Worm (Caenorhabditis elegans) whole organism, mixed stage, embryonic: Measurements from ENCODE around the gene C27F2.7.
A peak's percentile ranks its signal among the peaks of the same experiment; 100 is the strongest.

Experiments used
- M03D4.4 ChIP-seq: sonication (generic microtip); optimal IDR thresholded peaks from 2 replicates; lab custom pipeline; 2017; ENCODE audit warnings: mild to moderate bottlenecking, missing genetic modification characterization, missing compliant biosample characterization
- bed-3 ChIP-seq: fragments of 200-800 bp; sonication (Bioruptor generic); optimal IDR thresholded peaks from 3 replicates; lab custom pipeline; 2018; ENCODE audit warnings: mild to moderate bottlenecking, missing genetic modification characterization, moderate library complexity, missing compliant biosample characterization
- blmp-1 ChIP-seq: fragments of 150-350 bp; optimal IDR thresholded peaks from 2 replicates; lab custom pipeline; 2014; ENCODE audit warnings: missing biosample characterization, missing genetic modification characterization
- ceh-39 ChIP-seq: fragments of 150-350 bp; optimal IDR thresholded peaks from 2 replicates; lab custom pipeline; 2014; ENCODE audit warnings: missing biosample characterization, missing genetic modification characterization
- ceh-43 ChIP-seq: fragments of 200-800 bp; sonication (Bioruptor generic); optimal IDR thresholded peaks from 2 replicates; lab custom pipeline; 2018; ENCODE audit warnings: mild to moderate bottlenecking, missing genetic modification characterization, moderate library complexity, missing compliant biosample characterization
- ceh-83 ChIP-seq: fragments of 200-800 bp; sonication (Bioruptor generic); optimal IDR thresholded peaks from 2 replicates; lab custom pipeline; 2018; ENCODE audit warnings: mild to moderate bottlenecking, missing genetic modification characterization, missing compliant biosample characterization
- ces-1 ChIP-seq: fragments of 150-350 bp; optimal IDR thresholded peaks from 2 replicates; lab custom pipeline; 2014; ENCODE audit warnings: missing biosample characterization, missing genetic modification reagents, missing genetic modification characterization
- cnd-1 ChIP-seq: fragments of 200-800 bp; sonication (Bioruptor generic); optimal IDR thresholded peaks from 2 replicates; lab custom pipeline; 2018; ENCODE audit warnings: mild to moderate bottlenecking, missing genetic modification characterization, missing compliant biosample characterization
- drap-1 ChIP-seq: fragments of 200-800 bp; sonication (Bioruptor generic); optimal IDR thresholded peaks from 3 replicates; lab custom pipeline; 2018; ENCODE audit warnings: mild to moderate bottlenecking, missing genetic modification characterization, missing compliant biosample characterization
- elt-1 ChIP-seq: sonication (generic microtip); optimal IDR thresholded peaks from 2 replicates; lab custom pipeline; 2017; ENCODE audit warnings: missing genetic modification characterization, mild to moderate bottlenecking, missing compliant biosample characterization, antibody characterized with exemption, moderate library complexity, borderline replicate concordance; ENCODE audit not compliant: insufficient read depth
- elt-3 ChIP-seq: fragments of 150-350 bp; optimal IDR thresholded peaks from 2 replicates; lab custom pipeline; 2014; ENCODE audit warnings: missing biosample characterization, missing genetic modification characterization
- flh-1 ChIP-seq: fragments of 200-800 bp; sonication (Bioruptor generic); optimal IDR thresholded peaks from 2 replicates; lab custom pipeline; 2018; ENCODE audit warnings: mild to moderate bottlenecking, missing genetic modification characterization, moderate library complexity, missing compliant biosample characterization
- ham-2 ChIP-seq: fragments of 200-800 bp; sonication (Bioruptor generic); optimal IDR thresholded peaks from 2 replicates; lab custom pipeline; 2018; ENCODE audit warnings: mild to moderate bottlenecking, missing genetic modification characterization, missing compliant biosample characterization
- hlh-1 ChIP-seq: fragments of 150-350 bp; optimal IDR thresholded peaks from 2 replicates; lab custom pipeline; 2014; ENCODE audit warnings: missing biosample characterization, missing genetic modification reagents, missing genetic modification characterization
- lin-13 ChIP-seq: fragments of 150-350 bp; optimal IDR thresholded peaks from 2 replicates; lab custom pipeline; 2014; ENCODE audit warnings: missing biosample characterization, missing genetic modification characterization
- lin-32 ChIP-seq: fragments of 200-800 bp; sonication (Bioruptor generic); optimal IDR thresholded peaks from 2 replicates; lab custom pipeline; 2018; ENCODE audit warnings: mild to moderate bottlenecking, missing genetic modification characterization, missing compliant biosample characterization
- lsy-2 ChIP-seq: fragments of 150-350 bp; optimal IDR thresholded peaks from 2 replicates; lab custom pipeline; 2014; ENCODE audit warnings: missing biosample characterization, missing genetic modification characterization
- mab-5 ChIP-seq: fragments of 150-350 bp; optimal IDR thresholded peaks from 2 replicates; lab custom pipeline; 2014; ENCODE audit warnings: missing biosample characterization, missing genetic modification characterization
- mep-1 ChIP-seq: fragments of 150-350 bp; optimal IDR thresholded peaks from 2 replicates; lab custom pipeline; 2017; ENCODE audit warnings: missing biosample characterization, missing genetic modification reagents, missing genetic modification characterization, inconsistent platforms
- mls-2 ChIP-seq: sonication (generic microtip); optimal IDR thresholded peaks from 2 replicates; lab custom pipeline; 2016; ENCODE audit warnings: mild to moderate bottlenecking, missing genetic modification characterization, moderate library complexity, missing compliant biosample characterization
- nhr-12 ChIP-seq: fragments of 150-350 bp; optimal IDR thresholded peaks from 2 replicates; lab custom pipeline; 2014; ENCODE audit warnings: missing biosample characterization, missing genetic modification characterization
- nhr-2 ChIP-seq: fragments of 150-350 bp; optimal IDR thresholded peaks from 2 replicates; lab custom pipeline; 2014; ENCODE audit warnings: missing biosample characterization, missing genetic modification characterization
- nhr-237 ChIP-seq: fragments of 150-350 bp; optimal IDR thresholded peaks from 2 replicates; lab custom pipeline; 2014; ENCODE audit warnings: missing biosample characterization, missing genetic modification characterization
- nhr-28 ChIP-seq: fragments of 150-350 bp; optimal IDR thresholded peaks from 2 replicates; lab custom pipeline; 2014; ENCODE audit warnings: missing biosample characterization, missing genetic modification characterization
- nhr-76 ChIP-seq: sonication (generic microtip); optimal IDR thresholded peaks from 2 replicates; lab custom pipeline; 2017; ENCODE audit warnings: missing biosample characterization, missing genetic modification characterization
- pha-4 ChIP-seq: fragments of 150-350 bp; optimal IDR thresholded peaks from 2 replicates; lab custom pipeline; 2018; ENCODE audit warnings: missing biosample characterization, missing genetic modification reagents, missing genetic modification characterization
- sem-2 ChIP-seq: fragments of 200-800 bp; sonication (Bioruptor generic); optimal IDR thresholded peaks from 2 replicates; lab custom pipeline; 2018; ENCODE audit warnings: mild to moderate bottlenecking, missing genetic modification characterization, missing compliant biosample characterization
- snpc-4 ChIP-seq: fragments of 150-350 bp; optimal IDR thresholded peaks from 2 replicates; lab custom pipeline; 2014; ENCODE audit warnings: missing biosample characterization, missing genetic modification characterization
- sptf-1 ChIP-seq: sonication (generic microtip); optimal IDR thresholded peaks from 2 replicates; lab custom pipeline; 2017; ENCODE audit warnings: mild to moderate bottlenecking, missing genetic modification characterization, moderate library complexity, missing compliant biosample characterization
- tbx-8 ChIP-seq: fragments of 200-800 bp; sonication (Bioruptor generic); optimal IDR thresholded peaks from 2 replicates; lab custom pipeline; 2018; ENCODE audit warnings: mild to moderate bottlenecking, missing genetic modification characterization, moderate library complexity, missing compliant biosample characterization
- unc-120 ChIP-seq: sonication (generic microtip); optimal IDR thresholded peaks from 2 replicates; lab custom pipeline; 2017; ENCODE audit warnings: missing genetic modification characterization, missing compliant biosample characterization; ENCODE audit not compliant: poor library complexity, severe bottlenecking
- unc-39 ChIP-seq: fragments of 150-350 bp; optimal IDR thresholded peaks from 2 replicates; lab custom pipeline; 2014; ENCODE audit warnings: missing biosample characterization, missing genetic modification characterization
- unc-62 ChIP-seq: fragments of 150-350 bp; optimal IDR thresholded peaks from 2 replicates; lab custom pipeline; 2014; ENCODE audit warnings: missing biosample characterization, missing genetic modification reagents, missing genetic modification characterization
- zip-8 ChIP-seq: fragments of 150-350 bp; optimal IDR thresholded peaks from 2 replicates; lab custom pipeline; 2014; ENCODE audit warnings: missing biosample characterization, missing genetic modification characterization
- ztf-11 ChIP-seq: fragments of 150-350 bp; optimal IDR thresholded peaks from 2 replicates; lab custom pipeline; 2014; ENCODE audit warnings: missing biosample characterization, missing genetic modification characterization

The C27F2.7 gene

DNA sequence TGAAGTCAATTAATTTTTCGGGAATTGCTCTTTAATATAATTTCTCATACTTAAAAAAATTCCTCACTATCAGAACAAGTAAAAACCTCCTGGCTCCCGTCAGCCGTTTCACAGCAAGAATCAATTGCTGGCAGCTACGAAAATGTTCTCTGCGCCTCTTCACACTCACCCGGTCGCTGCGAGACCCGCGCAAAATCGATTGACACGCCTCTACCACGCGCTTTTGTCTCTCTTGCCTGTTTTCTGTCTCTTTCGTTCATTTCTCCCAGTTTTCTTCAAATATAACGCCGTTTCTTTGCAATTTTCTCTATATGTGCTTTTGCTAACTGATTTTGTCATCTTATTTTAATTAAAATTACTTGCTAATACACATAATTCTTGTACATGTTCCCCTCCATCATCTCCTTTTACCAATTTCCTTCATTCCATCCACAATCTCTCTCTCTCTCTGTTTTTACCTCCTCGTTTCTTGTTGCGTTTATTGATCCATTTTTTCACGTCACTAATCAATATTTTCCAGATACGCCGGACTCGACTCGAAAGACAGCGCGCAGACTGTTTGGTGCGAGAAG is 40.2 kb upstream of the C27F2.7 start, which contains the start of gene pcf-11:
pcf-11 (plus strand) TSS at position 522 of the 572 bp plus-strand sequence.
- TF ChIP-seq mep-1 (tag; lab: Kevin White, UChicago) (peak; percentile 1), M03D4.4 (tag; lab: Kevin White, UChicago) (no peak), bed-3 (GFP tag; lab: Kevin White, UChicago) (no peak), flh-1 (GFP tag; lab: Kevin White, UChicago) (no peak), nhr-28 (tag; lab: Kevin White, UChicago) (no peak), hlh-1 (tag; lab: Kevin White, UChicago) (peak; percentile 61), nhr-12 (no peak), lin-32 (GFP tag; lab: Kevin White, UChicago) (peak; percentile 14), blmp-1 (tag; lab: Kevin White, UChicago) (no peak), mab-5 (tag; lab: Kevin White, UChicago) (no peak), unc-120 (tag; lab: Kevin White, UChicago) (peak; percentile 13), drap-1 (GFP tag; lab: Kevin White, UChicago) (no peak), nhr-237 (tag; lab: Kevin White, UChicago) (no peak), unc-62 (GFP tag; lab: Kevin White, UChicago) (peak; percentile 3), elt-3 (tag; lab: Kevin White, UChicago) (no peak), nhr-2 (no peak), ceh-83 (GFP tag; lab: Kevin White, UChicago) (peak; percentile 70), lin-13 (tag; lab: Kevin White, UChicago) (no peak), ces-1 (GFP tag; lab: Kevin White, UChicago) (peak; percentile 43), ztf-11 (tag; lab: Kevin White, UChicago) (no peak), unc-39 (tag; lab: Kevin White, UChicago) (no peak), zip-8 (tag; lab: Kevin White, UChicago) (no peak), lsy-2 (peak; percentile 23), sem-2 (GFP tag; lab: Kevin White, UChicago) (no peak), nhr-76 (tag; lab: Kevin White, UChicago) (no peak), tbx-8 (GFP tag; lab: Kevin White, UChicago) (no peak), snpc-4 (no peak), mls-2 (tag; lab: Kevin White, UChicago) (no peak), ceh-39 (tag; lab: Kevin White, UChicago) (peak; percentile 84), elt-1 (tag; lab: Kevin White, UChicago) (no peak), ceh-43 (no peak), sptf-1 (tag; lab: Kevin White, UChicago) (no peak), ham-2 (GFP tag; lab: Kevin White, UChicago) (peak; percentile 27), cnd-1 (tag; lab: Kevin White, UChicago) (no peak), pha-4 (tag; lab: Kevin White, UChicago) (no peak)

DNA sequence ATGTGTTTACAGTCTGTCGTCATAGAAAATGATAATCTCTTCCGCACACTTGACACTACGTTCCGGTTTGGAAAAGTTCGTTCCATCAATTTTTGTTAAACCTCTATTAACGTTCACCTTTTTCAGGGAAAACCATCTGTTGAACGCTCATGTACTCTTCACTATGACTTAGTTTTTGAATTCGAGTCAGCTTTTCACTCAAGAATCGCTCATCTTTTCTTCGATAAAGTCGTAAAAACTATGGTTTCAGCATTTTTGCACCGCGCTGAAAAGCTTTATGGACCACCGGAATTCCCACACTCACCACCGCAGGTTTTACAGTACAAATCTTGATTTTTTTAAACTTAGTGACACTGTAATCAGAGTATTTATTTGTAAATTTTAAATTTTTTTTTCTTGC is 39.3 kb upstream of the C27F2.7 start:
- no peak for TF ChIP-seq blmp-1 (tag; lab: Kevin White, UChicago)
- no peak for TF ChIP-seq ces-1 (GFP tag; lab: Kevin White, UChicago)
- no peak for TF ChIP-seq ceh-83 (GFP tag; lab: Kevin White, UChicago)
- TF ChIP-seq elt-1 (tag; lab: Kevin White, UChicago) = no peak
- no peak for TF ChIP-seq ceh-43
- no peak for TF ChIP-seq lin-13 (tag; lab: Kevin White, UChicago)
- TF ChIP-seq zip-8 (tag; lab: Kevin White, UChicago) = no peak
- TF ChIP-seq sem-2 (GFP tag; lab: Kevin White, UChicago) = no peak
- TF ChIP-seq drap-1 (GFP tag; lab: Kevin White, UChicago) = no peak
- no peak for TF ChIP-seq ztf-11 (tag; lab: Kevin White, UChicago)
- no peak for TF ChIP-seq ceh-39 (tag; lab: Kevin White, UChicago)
- TF ChIP-seq elt-3 (tag; lab: Kevin White, UChicago) = no peak
- no peak for TF ChIP-seq unc-39 (tag; lab: Kevin White, UChicago)
- no peak for TF ChIP-seq M03D4.4 (tag; lab: Kevin White, UChicago)
- no peak for TF ChIP-seq ham-2 (GFP tag; lab: Kevin White, UChicago)
- TF ChIP-seq, all 35 proteins: peak for 0

DNA sequence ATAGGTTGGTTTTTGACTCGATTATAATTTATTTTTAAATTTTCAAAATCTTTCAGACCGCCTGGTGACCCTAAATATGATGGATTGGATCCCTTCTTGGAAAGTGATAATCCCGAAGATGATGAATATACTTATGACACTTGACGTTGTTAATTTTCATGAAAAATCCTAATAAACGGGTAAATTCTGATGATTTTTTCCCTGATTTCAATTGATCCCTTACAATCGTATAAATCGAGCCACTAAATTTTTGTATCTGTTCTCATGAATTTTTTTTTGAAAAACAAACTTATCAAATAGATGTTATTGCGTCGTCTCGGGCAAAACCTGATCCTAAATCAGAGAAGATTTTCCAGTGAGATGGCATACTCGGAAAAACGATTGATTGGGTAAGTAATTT is 38.7 kb upstream of the C27F2.7 start, which contains the start of gene R144.13:
R144.13 (plus strand) TSS at position 301 of the 400 bp plus-strand sequence.
- TF ChIP-seq nhr-237 (tag; lab: Kevin White, UChicago) (no peak), lin-32 (GFP tag; lab: Kevin White, UChicago) (no peak), cnd-1 (tag; lab: Kevin White, UChicago) (no peak), unc-62 (GFP tag; lab: Kevin White, UChicago) (no peak), sem-2 (GFP tag; lab: Kevin White, UChicago) (no peak), nhr-28 (tag; lab: Kevin White, UChicago) (no peak), elt-1 (tag; lab: Kevin White, UChicago) (no peak), tbx-8 (GFP tag; lab: Kevin White, UChicago) (no peak)
